Fruit fly (Drosophila melanogaster): ENCODE results near the gene Muc11A.
A peak's percentile ranks its signal among the peaks of the same experiment; 100 is the strongest.

Gene Muc11A

DNA sequence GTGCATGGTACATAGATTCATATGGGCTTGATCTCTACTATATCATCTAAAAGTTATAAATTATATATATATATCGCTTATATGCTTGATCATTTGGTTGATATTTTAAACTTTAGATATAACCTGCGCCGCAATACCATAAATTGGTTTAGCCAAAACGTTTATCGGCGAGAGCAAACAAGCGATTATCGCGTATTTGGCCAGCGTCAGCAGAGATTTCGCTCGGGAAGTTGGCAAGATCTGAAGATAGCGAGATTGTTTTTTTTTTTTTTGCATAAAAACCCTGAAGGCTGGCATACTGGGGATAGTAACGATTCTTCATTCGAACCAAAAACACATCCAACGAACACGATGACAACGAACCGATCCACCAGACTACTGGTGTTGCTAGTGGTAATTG is at the start of gene Muc11A:
Gene Muc11A (plus strand): TSS at position 301 of the 400 bp plus-strand sequence.
- TF ChIP-seq CG11617 (GFP tag; optimal IDR thresholded peaks at IDR 0.05) (no peak), CG12768 (GFP tag; optimal IDR thresholded peaks at IDR 0.05) (no peak), Crg-1 (GFP tag; optimal IDR thresholded peaks at IDR 0.05) (no peak), Mnt (GFP tag; optimal IDR thresholded peaks at IDR 0.05) (no peak), CG5204 (GFP tag; optimal IDR thresholded peaks at IDR 0.05) (no peak)

dm6 chrX:12012149-12013097 is 47.2 kb upstream of the Muc11A start, which contains the start of the genes CG1492 and regucalcin:
CG1492 (minus strand) TSS chrX:12012211.
regucalcin (plus strand) TSS chrX:12012377.
- TF ChIP-seq CG11617 (GFP tag; optimal IDR thresholded peaks at IDR 0.05) (no peak), CG7045 (GFP tag; optimal IDR thresholded peaks at IDR 0.05) (no peak), CG5204 (GFP tag; optimal IDR thresholded peaks at IDR 0.05) (no peak), CG1620 (GFP tag; optimal IDR thresholded peaks at IDR 0.05) (no peak), tj (GFP tag; optimal IDR thresholded peaks at IDR 0.05) (peak; percentile 48), cic (GFP tag; optimal IDR thresholded peaks at IDR 0.05) (no peak), toe (GFP tag; optimal IDR thresholded peaks at IDR 0.05) (no peak), Mnt (GFP tag; optimal IDR thresholded peaks at IDR 0.05) (no peak), Clk (GFP tag; optimal IDR thresholded peaks at IDR 0.05) (no peak), kay (GFP tag; ENCODE audit: borderline replicate concordance) (peak; percentile 65), bab1 (GFP tag; optimal IDR thresholded peaks at IDR 0.05) (peak; percentile 16), Crg-1 (GFP tag; optimal IDR thresholded peaks at IDR 0.05) (peak; percentile 12), Hr96 (GFP tag; optimal IDR thresholded peaks at IDR 0.05) (no peak), cnc (optimal IDR thresholded peaks at IDR 0.05) (no peak), pad (GFP tag; optimal IDR thresholded peaks at IDR 0.05) (peak; percentile 40), CG7101 (tag; optimal IDR thresholded peaks at IDR 0.05) (no peak), CG12768 (GFP tag; optimal IDR thresholded peaks at IDR 0.05) (no peak), CG14711 (tag; optimal IDR thresholded peaks at IDR 0.05) (no peak), CG33017 (tag; optimal IDR thresholded peaks at IDR 0.05) (no peak), ovo (GFP tag; optimal IDR thresholded peaks at IDR 0.05) (peak; percentile 81)

- TF ChIP-seq CG7101 (tag; optimal IDR thresholded peaks at IDR 0.05) = no peak
- TF ChIP-seq cnc (optimal IDR thresholded peaks at IDR 0.05) = no peak
- TF ChIP-seq CG14711 (tag; optimal IDR thresholded peaks at IDR 0.05) = no peak
- no peak for TF ChIP-seq bab1 (GFP tag; optimal IDR thresholded peaks at IDR 0.05)
- TF ChIP-seq Clk (GFP tag; optimal IDR thresholded peaks at IDR 0.05) = no peak
- TF ChIP-seq Mnt (GFP tag; optimal IDR thresholded peaks at IDR 0.05) = no peak
- TF ChIP-seq ovo (GFP tag; optimal IDR thresholded peaks at IDR 0.05) = no peak
- TF ChIP-seq CG1620 (GFP tag; optimal IDR thresholded peaks at IDR 0.05) = no peak
- no peak for TF ChIP-seq toe (GFP tag; optimal IDR thresholded peaks at IDR 0.05)
- no peak for TF ChIP-seq CG7045 (GFP tag; optimal IDR thresholded peaks at IDR 0.05)
- no peak for TF ChIP-seq CG33017 (tag; optimal IDR thresholded peaks at IDR 0.05)
- no peak for TF ChIP-seq CG12768 (GFP tag; optimal IDR thresholded peaks at IDR 0.05)
- TF ChIP-seq CG5204 (GFP tag; optimal IDR thresholded peaks at IDR 0.05) = no peak
- TF ChIP-seq tj (GFP tag; optimal IDR thresholded peaks at IDR 0.05) = no peak
Observed at dm6 chrX:12013098-12013493, 46.5 kb upstream of the Muc11A start.

- TF ChIP-seq kay (GFP tag; ENCODE audit: borderline replicate concordance) (peak; percentile 95), bab1 (GFP tag; optimal IDR thresholded peaks at IDR 0.05) (no peak)
Observed at dm6 chrX:12014131-12014530, 45.5 kb upstream of the Muc11A start.

DNA sequence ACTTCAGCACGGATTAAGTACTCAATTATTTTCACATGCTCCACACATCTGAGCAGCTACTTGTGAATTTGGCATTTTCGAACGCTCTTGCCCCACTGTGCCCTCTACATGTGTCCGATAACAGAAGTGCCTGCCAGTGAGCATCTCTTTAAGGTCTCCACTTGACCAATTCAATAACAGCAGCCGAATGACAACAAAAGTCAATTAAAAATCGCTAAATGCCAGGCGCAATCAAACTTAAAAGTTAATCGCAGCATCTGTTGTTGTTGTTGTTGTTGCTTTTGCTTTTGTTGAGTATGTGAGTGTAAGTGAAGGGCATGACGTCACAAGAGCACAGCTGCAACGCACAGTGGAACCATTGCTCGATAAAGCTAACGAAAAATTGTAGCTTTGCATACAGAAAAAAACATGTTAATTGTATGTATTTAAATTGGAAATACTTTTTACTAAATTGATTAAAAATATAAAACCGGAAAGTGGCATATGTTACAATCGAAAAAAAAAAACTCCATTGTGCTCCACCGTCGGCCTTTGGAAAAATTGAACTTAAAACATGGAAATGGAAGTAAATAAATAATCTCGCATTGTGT is 44.7 kb upstream of the Muc11A start:
- TF ChIP-seq toe (GFP tag; optimal IDR thresholded peaks at IDR 0.05) = no peak
- TF ChIP-seq ovo (GFP tag; optimal IDR thresholded peaks at IDR 0.05) = no peak
- TF ChIP-seq CG14711 (tag; optimal IDR thresholded peaks at IDR 0.05) = peak; percentile 17
- TF ChIP-seq CG1620 (GFP tag; optimal IDR thresholded peaks at IDR 0.05) = peak; percentile 21
- TF ChIP-seq kay (GFP tag; ENCODE audit: borderline replicate concordance) = peak; percentile 83
- TF ChIP-seq Hr96 (GFP tag; optimal IDR thresholded peaks at IDR 0.05) = no peak
- peak; percentile 11 for TF ChIP-seq Mnt (GFP tag; optimal IDR thresholded peaks at IDR 0.05)
- TF ChIP-seq cic (GFP tag; optimal IDR thresholded peaks at IDR 0.05) = no peak
- TF ChIP-seq CG7101 (tag; optimal IDR thresholded peaks at IDR 0.05) = no peak
- TF ChIP-seq pad (GFP tag; optimal IDR thresholded peaks at IDR 0.05) = no peak
- TF ChIP-seq tj (GFP tag; optimal IDR thresholded peaks at IDR 0.05) = no peak
- TF ChIP-seq CG5204 (GFP tag; optimal IDR thresholded peaks at IDR 0.05) = no peak
- TF ChIP-seq CG33017 (tag; optimal IDR thresholded peaks at IDR 0.05) = no peak
- no peak for TF ChIP-seq CG7045 (GFP tag; optimal IDR thresholded peaks at IDR 0.05)
- no peak for TF ChIP-seq bab1 (GFP tag; optimal IDR thresholded peaks at IDR 0.05)
- no peak for TF ChIP-seq CG12768 (GFP tag; optimal IDR thresholded peaks at IDR 0.05)
- no peak for TF ChIP-seq Crg-1 (GFP tag; optimal IDR thresholded peaks at IDR 0.05)
- peak; percentile 34 for TF ChIP-seq CG11617 (GFP tag; optimal IDR thresholded peaks at IDR 0.05)
- no peak for TF ChIP-seq cnc (optimal IDR thresholded peaks at IDR 0.05)
- no peak for TF ChIP-seq Clk (GFP tag; optimal IDR thresholded peaks at IDR 0.05)

Data from whole organism, adult.